Worm (Caenorhabditis elegans) whole organism, L4 larva: Measurements from ENCODE around the gene ZK470.6.
A peak's percentile ranks its signal among the peaks of the same experiment; 100 is the strongest.

ENCODE experiments used
- aha-1 ChIP-seq: fragments of 150-350 bp; peaks from one replicate; lab custom pipeline; 2014; ENCODE audit warnings: missing biosample characterization, missing genetic modification characterization
- lsy-2 ChIP-seq, 2 experiments: fragments of 150-350 bp in 1 of 2; sonication (generic microtip) in 1 of 2; optimal IDR thresholded peaks; 2 replicates each; lab custom pipeline; 2014 to 2017; ENCODE audit warnings: missing biosample characterization in 2 of 2, missing genetic modification characterization in 2 of 2
- nhr-11 ChIP-seq: fragments of 150-350 bp; optimal IDR thresholded peaks from 2 replicates; lab custom pipeline; 2014; ENCODE audit warnings: missing biosample characterization, missing genetic modification characterization
- nhr-28 ChIP-seq: fragments of 150-350 bp; optimal IDR thresholded peaks from 2 replicates; lab custom pipeline; 2014; ENCODE audit warnings: missing biosample characterization, missing genetic modification characterization
- nhr-6 ChIP-seq: fragments of 150-350 bp; optimal IDR thresholded peaks from 2 replicates; lab custom pipeline; 2014; ENCODE audit warnings: missing biosample characterization, missing genetic modification characterization

DNA sequence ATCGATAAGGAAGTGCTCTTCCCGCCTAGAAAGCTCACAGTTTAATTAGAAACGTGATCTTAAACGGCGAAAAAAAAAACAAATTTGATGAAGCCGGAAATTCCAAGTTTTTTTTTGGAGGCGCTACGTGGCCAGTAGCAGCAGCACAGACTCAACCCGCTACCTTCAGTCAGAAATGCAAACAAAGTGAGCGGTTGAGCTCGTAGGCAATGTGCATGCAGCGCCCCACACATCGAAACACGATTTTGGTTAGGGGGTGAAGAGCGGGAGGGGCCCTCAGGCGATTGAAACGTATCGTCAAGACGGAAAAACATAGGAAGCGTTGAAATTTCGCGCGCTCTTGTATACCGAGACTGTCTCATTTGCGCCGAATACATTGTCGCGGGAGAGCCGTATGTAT, 26.1 kb downstream of the ZK470.6 start:
- TF ChIP-seq lsy-2 (tag; optimal IDR thresholded peaks at IDR 0.05; lab: Kevin White, UChicago) (no peak), aha-1 (peak; percentile 82), nhr-6 (tag; lab: Kevin White, UChicago) (no peak), nhr-28 (tag; lab: Kevin White, UChicago) (peak; percentile 25), nhr-11 (tag; lab: Kevin White, UChicago) (no peak)
